Worm (Caenorhabditis elegans) whole organism, L1 larva: ENCODE measurements around the gene hpo-28.

Source experiments
- C34B4.2 ChIP-seq: sonication (generic microtip); optimal IDR thresholded peaks from 2 replicates; lab custom pipeline; 2017; ENCODE audit warnings: mild to moderate bottlenecking, missing genetic modification characterization, missing compliant biosample characterization
- egl-27 ChIP-seq, 2 experiments: fragments of 150-350 bp in 1 of 2; sonication (generic microtip); optimal IDR thresholded peaks; 3 replicates each; lab custom pipeline; 2017 to 2018; ENCODE audit warnings: missing biosample characterization in 2 of 2, missing genetic modification characterization in 2 of 2, missing genetic modification reagents in 2 of 2
- fkh-10 ChIP-seq: sonication (generic microtip); optimal IDR thresholded peaks from 2 replicates; lab custom pipeline; 2017; ENCODE audit warnings: missing biosample characterization, missing genetic modification reagents, missing genetic modification characterization
- lsy-2 ChIP-seq, 2 experiments: fragments of 150-350 bp; optimal IDR thresholded peaks; 2 replicates each; lab custom pipeline; 2014; ENCODE audit warnings: missing biosample characterization in 2 of 2, missing genetic modification characterization in 2 of 2
- nhr-28 ChIP-seq: fragments of 150-350 bp; optimal IDR thresholded peaks from 2 replicates; lab custom pipeline; 2014; ENCODE audit warnings: missing biosample characterization, missing genetic modification characterization
- nhr-76 ChIP-seq: sonication (generic microtip); optimal IDR thresholded peaks from 2 replicates; lab custom pipeline; 2017; ENCODE audit warnings: missing biosample characterization, missing genetic modification characterization
- tbx-2 ChIP-seq: sonication (generic microtip); optimal IDR thresholded peaks from 2 replicates; lab custom pipeline; 2016; ENCODE audit warnings: missing genetic modification characterization, missing compliant biosample characterization

- TF ChIP-seq fkh-10, result no peak
- no peak for TF ChIP-seq egl-27 (tag; optimal IDR thresholded peaks at IDR 0.05; lab: Kevin White, UChicago)
- no peak for TF ChIP-seq nhr-76 (tag; lab: Kevin White, UChicago)
- TF ChIP-seq nhr-28 (tag; lab: Kevin White, UChicago), result no peak
- no peak for TF ChIP-seq tbx-2 (tag; lab: Kevin White, UChicago)
- TF ChIP-seq lsy-2 (tag; optimal IDR thresholded peaks at IDR 0.05; lab: Kevin White, UChicago), result no peak
- no peak for TF ChIP-seq C34B4.2 (tag; lab: Kevin White, UChicago)
Measured at ce11 chrIII:5740666-5741065, 31.5 kb upstream of the hpo-28 start, which contains the start of gene B0244.16.
